Fruit fly (Drosophila melanogaster) whole organism, embryonic: ENCODE results near the gene Gclm.

ENCODE experiments used
- Atf-2 ChIP-seq: fragments of 200-800 bp; sonication (Bioruptor generic); optimal IDR thresholded peaks from 2 replicates; lab custom pipeline; 2016; ENCODE audit warnings: missing biosample characterization, missing genetic modification characterization
- CG10462 ChIP-seq: fragments of 200-800 bp; sonication (Bioruptor generic); optimal IDR thresholded peaks from 2 replicates; lab custom pipeline; 2016; ENCODE audit warnings: missing biosample characterization, missing genetic modification characterization
- CG12104 ChIP-seq: fragments of 200-800 bp; sonication (Bioruptor generic); optimal IDR thresholded peaks from 3 replicates; lab custom pipeline; 2016; ENCODE audit warnings: missing biosample characterization, missing genetic modification characterization
- CG12236 ChIP-seq: fragments of 200-800 bp; sonication (Bioruptor generic); optimal IDR thresholded peaks from 2 replicates; lab custom pipeline; 2016; ENCODE audit warnings: missing biosample characterization, missing genetic modification characterization
- CG12769 ChIP-seq: fragments of 200-800 bp; sonication (Bioruptor generic); optimal IDR thresholded peaks from 2 replicates; lab custom pipeline; 2019; ENCODE audit warnings: missing biosample characterization, mild to moderate bottlenecking, missing genetic modification characterization, moderate library complexity
- CG14441 ChIP-seq: fragments of 200-800 bp; sonication (Bioruptor generic); IDR thresholded peaks from 2 replicates; pipeline ENCODE4 v1.3.6; 2022; ENCODE audit warnings: missing biosample characterization, missing genetic modification characterization
- CG14710 ChIP-seq: fragments of 200-800 bp; sonication (Bioruptor generic); optimal IDR thresholded peaks from 3 replicates; lab custom pipeline; 2019; ENCODE audit warnings: missing biosample characterization, mild to moderate bottlenecking, missing genetic modification characterization, moderate library complexity
- CG18476 ChIP-seq: fragments of 200-800 bp; sonication (Bioruptor generic); optimal IDR thresholded peaks from 2 replicates; lab custom pipeline; 2016; ENCODE audit warnings: missing biosample characterization, mild to moderate bottlenecking, missing genetic modification characterization
- CG18764 ChIP-seq: fragments of 200-800 bp; sonication (Bioruptor generic); optimal IDR thresholded peaks from 3 replicates; lab custom pipeline; 2016; ENCODE audit warnings: missing biosample characterization, missing genetic modification characterization
- CG2129 ChIP-seq: fragments of 200-800 bp; sonication (Bioruptor generic); IDR thresholded peaks from 2 replicates; pipeline ENCODE4 v1.3.6; 2022; ENCODE audit warnings: missing biosample characterization, missing genetic modification characterization; ENCODE audit not compliant: partially characterized antibody
- CG2875 ChIP-seq: fragments of 200-800 bp; sonication (Bioruptor generic); optimal IDR thresholded peaks from 2 replicates; lab custom pipeline; 2017; ENCODE audit warnings: missing biosample characterization, mild to moderate bottlenecking, missing genetic modification characterization, missing genetic modification reagents
- CG31365 ChIP-seq: fragments of 200-800 bp; sonication (Bioruptor generic); optimal IDR thresholded peaks from 2 replicates; lab custom pipeline; 2018; ENCODE audit warnings: missing biosample characterization, mild to moderate bottlenecking, missing genetic modification characterization
- CG3163 ChIP-seq: fragments of 200-800 bp; sonication (Bioruptor generic); optimal IDR thresholded peaks from 3 replicates; lab custom pipeline; 2016; ENCODE audit warnings: missing biosample characterization, missing genetic modification characterization
- CG32772 ChIP-seq: fragments of 200-800 bp; sonication (Bioruptor generic); IDR thresholded peaks from 2 replicates; pipeline ENCODE4 v1.3.6; 2022; ENCODE audit warnings: missing biosample characterization, missing genetic modification characterization
- CG33557 ChIP-seq: fragments of 200-800 bp; sonication (Bioruptor generic); optimal IDR thresholded peaks from 2 replicates; lab custom pipeline; 2019; ENCODE audit warnings: missing biosample characterization, mild to moderate bottlenecking, missing genetic modification characterization, moderate library complexity
- CG4282 ChIP-seq: fragments of 200-800 bp; sonication (Bioruptor generic); optimal IDR thresholded peaks from 2 replicates; lab custom pipeline; 2016; ENCODE audit warnings: missing biosample characterization, missing genetic modification characterization
- CG4617 ChIP-seq: fragments of 200-800 bp; sonication (Bioruptor generic); optimal IDR thresholded peaks from 3 replicates; lab custom pipeline; 2016; ENCODE audit warnings: missing biosample characterization, missing genetic modification characterization, borderline replicate concordance
- CG5180 ChIP-seq: fragments of 200-800 bp; sonication (Bioruptor generic); optimal IDR thresholded peaks from 3 replicates; lab custom pipeline; 2017; ENCODE audit warnings: missing biosample characterization, missing genetic modification characterization, mild to moderate bottlenecking, moderate library complexity, missing genetic modification reagents
- CG6272 ChIP-seq: fragments of 200-800 bp; sonication (Bioruptor generic); IDR thresholded peaks from 2 replicates; pipeline ENCODE4 v1.3.6; 2022; ENCODE audit warnings: missing biosample characterization, missing genetic modification characterization
- CG7372 ChIP-seq: fragments of 200-800 bp; sonication (Bioruptor generic); IDR thresholded peaks from 2 replicates; pipeline ENCODE4 v1.3.6; 2022; ENCODE audit warnings: missing biosample characterization, missing genetic modification characterization
- CG8478 ChIP-seq: fragments of >200 bp; optimal IDR thresholded peaks from 2 replicates; lab custom pipeline; 2018
- CG8944 ChIP-seq: fragments of 200-800 bp; sonication (Bioruptor generic); optimal IDR thresholded peaks from 3 replicates; lab custom pipeline; 2016; ENCODE audit warnings: missing biosample characterization, missing genetic modification characterization
- CG9609 ChIP-seq: fragments of 200-800 bp; sonication (Bioruptor generic); optimal IDR thresholded peaks from 3 replicates; lab custom pipeline; 2016; ENCODE audit warnings: missing biosample characterization, missing genetic modification characterization
- Dek ChIP-seq: fragments of 200-800 bp; sonication (Bioruptor generic); optimal IDR thresholded peaks from 3 replicates; lab custom pipeline; 2019; ENCODE audit warnings: missing biosample characterization, mild to moderate bottlenecking, missing genetic modification characterization, moderate library complexity
- Drgx ChIP-seq: fragments of 200-800 bp; sonication (Bioruptor generic); IDR thresholded peaks from 2 replicates; pipeline ENCODE4 v1.3.6; 2022; ENCODE audit warnings: missing biosample characterization, missing genetic modification characterization
- Fer1 ChIP-seq: fragments of 200-800 bp; sonication (Bioruptor generic); optimal IDR thresholded peaks from 2 replicates; lab custom pipeline; 2017; ENCODE audit warnings: missing biosample characterization, mild to moderate bottlenecking, missing genetic modification characterization
- Fer2 ChIP-seq: fragments of 200-800 bp; sonication (Bioruptor generic); optimal IDR thresholded peaks from 2 replicates; lab custom pipeline; 2018; ENCODE audit warnings: missing biosample characterization, mild to moderate bottlenecking, missing genetic modification characterization, moderate library complexity
- Gsc ChIP-seq: fragments of 200-800 bp; sonication (Bioruptor generic); IDR thresholded peaks from 2 replicates; pipeline ENCODE4 v1.3.6; 2022; ENCODE audit warnings: missing biosample characterization, missing genetic modification characterization
- NC2β ChIP-seq: fragments of 200-800 bp; sonication (Bioruptor generic); optimal IDR thresholded peaks from 2 replicates; lab custom pipeline; 2016; ENCODE audit warnings: missing biosample characterization, missing genetic modification characterization
- Rfx ChIP-seq: fragments of 200-800 bp; sonication (Bioruptor generic); IDR thresholded peaks from 2 replicates; pipeline ENCODE4 v1.3.6; 2022; ENCODE audit warnings: missing biosample characterization, missing genetic modification characterization
- Rx ChIP-seq: fragments of 200-800 bp; sonication (Bioruptor generic); IDR thresholded peaks from 2 replicates; pipeline ENCODE4 v1.3.6; 2022; ENCODE audit warnings: missing biosample characterization, missing genetic modification characterization
- Side ChIP-seq: fragments of 200-800 bp; sonication (Bioruptor generic); optimal IDR thresholded peaks from 2 replicates; lab custom pipeline; 2016; ENCODE audit warnings: missing biosample characterization, missing genetic modification characterization
- Ssrp ChIP-seq: fragments of 200-800 bp; sonication (Bioruptor generic); optimal IDR thresholded peaks from 2 replicates; lab custom pipeline; 2018; ENCODE audit warnings: missing biosample characterization, mild to moderate bottlenecking, missing genetic modification characterization, moderate library complexity
- Xbp1 ChIP-seq: fragments of 200-800 bp; sonication (Bioruptor generic); optimal IDR thresholded peaks from 3 replicates; lab custom pipeline; 2016; ENCODE audit warnings: missing biosample characterization, mild to moderate bottlenecking, missing genetic modification characterization
- caup ChIP-seq: fragments of 200-800 bp; sonication (Bioruptor generic); optimal IDR thresholded peaks from 3 replicates; lab custom pipeline; 2017; ENCODE audit warnings: missing biosample characterization, mild to moderate bottlenecking, missing genetic modification characterization, moderate library complexity; ENCODE audit not compliant: severe bottlenecking
- chinmo ChIP-seq: fragments of 200-800 bp; sonication (Bioruptor generic); IDR thresholded peaks from 4 replicates; pipeline ENCODE4 v1.3.6; 2022; ENCODE audit warnings: missing biosample characterization, missing genetic modification characterization; ENCODE audit not compliant: partially characterized antibody
- crol ChIP-seq: fragments of 200-800 bp; sonication (Bioruptor generic); IDR thresholded peaks from 2 replicates; pipeline ENCODE4 v1.3.6; 2022; ENCODE audit warnings: missing biosample characterization, missing genetic modification characterization
- cwo ChIP-seq: fragments of 200-800 bp; sonication (Bioruptor generic); optimal IDR thresholded peaks from 3 replicates; lab custom pipeline; 2017; ENCODE audit warnings: missing biosample characterization, missing genetic modification characterization, mild to moderate bottlenecking, moderate library complexity, missing genetic modification reagents
- dan ChIP-seq: fragments of 200-800 bp; sonication (Bioruptor generic); IDR thresholded peaks from 2 replicates; pipeline ENCODE4 v1.3.6; 2022; ENCODE audit warnings: missing biosample characterization, missing genetic modification characterization
- fd3F ChIP-seq: fragments of 200-800 bp; sonication (Bioruptor generic); optimal IDR thresholded peaks from 2 replicates; lab custom pipeline; 2018; ENCODE audit warnings: missing biosample characterization, mild to moderate bottlenecking, missing genetic modification characterization, moderate library complexity
- gem ChIP-seq: fragments of 200-800 bp; sonication (Bioruptor generic); optimal IDR thresholded peaks from 2 replicates; lab custom pipeline; 2019; ENCODE audit warnings: missing biosample characterization, mild to moderate bottlenecking, missing genetic modification characterization, moderate library complexity
- sc ChIP-seq, 3 experiments: fragments of >200 bp in 2 of 3; fragments of 200-800 bp in 1 of 3; sonication (Bioruptor generic) in 1 of 3; optimal IDR thresholded peaks; 2 replicates in 2 of 3; 3 replicates in 1 of 3; lab custom pipeline; 2017; ENCODE audit warnings: mild to moderate bottlenecking in 1 of 3, missing biosample characterization in 1 of 3, missing genetic modification characterization in 1 of 3, missing genetic modification reagents in 1 of 3
- sim ChIP-seq: fragments of 200-800 bp; sonication (Bioruptor generic); IDR thresholded peaks from 2 replicates; pipeline ENCODE4 v1.3.6; 2022; ENCODE audit warnings: missing biosample characterization, missing genetic modification characterization
- sima ChIP-seq: fragments of 200-800 bp; sonication (Bioruptor generic); optimal IDR thresholded peaks from 2 replicates; lab custom pipeline; 2016; ENCODE audit warnings: missing biosample characterization, missing genetic modification characterization
- sob ChIP-seq: fragments of 200-800 bp; sonication (Bioruptor generic); IDR thresholded peaks from 2 replicates; pipeline ENCODE4 v1.3.6; 2022; ENCODE audit warnings: missing biosample characterization, missing genetic modification characterization
- stc ChIP-seq: fragments of 200-800 bp; sonication (Bioruptor generic); IDR thresholded peaks from 2 replicates; pipeline ENCODE4 v1.3.6; 2022; ENCODE audit warnings: missing biosample characterization, missing genetic modification characterization
- stwl ChIP-seq: fragments of 200-800 bp; sonication (Bioruptor generic); optimal IDR thresholded peaks from 3 replicates; lab custom pipeline; 2018; ENCODE audit warnings: missing biosample characterization, mild to moderate bottlenecking, missing genetic modification characterization, moderate library complexity
- twi ChIP-seq: fragments of 200-800 bp; optimal IDR thresholded peaks from 2 replicates; lab custom pipeline; 2019; ENCODE audit warnings: missing biosample characterization, mild to moderate bottlenecking, missing genetic modification characterization, moderate library complexity
- yki ChIP-seq: fragments of >200 bp; optimal IDR thresholded peaks from 3 replicates; lab custom pipeline; 2018

The Gclm gene

DNA sequence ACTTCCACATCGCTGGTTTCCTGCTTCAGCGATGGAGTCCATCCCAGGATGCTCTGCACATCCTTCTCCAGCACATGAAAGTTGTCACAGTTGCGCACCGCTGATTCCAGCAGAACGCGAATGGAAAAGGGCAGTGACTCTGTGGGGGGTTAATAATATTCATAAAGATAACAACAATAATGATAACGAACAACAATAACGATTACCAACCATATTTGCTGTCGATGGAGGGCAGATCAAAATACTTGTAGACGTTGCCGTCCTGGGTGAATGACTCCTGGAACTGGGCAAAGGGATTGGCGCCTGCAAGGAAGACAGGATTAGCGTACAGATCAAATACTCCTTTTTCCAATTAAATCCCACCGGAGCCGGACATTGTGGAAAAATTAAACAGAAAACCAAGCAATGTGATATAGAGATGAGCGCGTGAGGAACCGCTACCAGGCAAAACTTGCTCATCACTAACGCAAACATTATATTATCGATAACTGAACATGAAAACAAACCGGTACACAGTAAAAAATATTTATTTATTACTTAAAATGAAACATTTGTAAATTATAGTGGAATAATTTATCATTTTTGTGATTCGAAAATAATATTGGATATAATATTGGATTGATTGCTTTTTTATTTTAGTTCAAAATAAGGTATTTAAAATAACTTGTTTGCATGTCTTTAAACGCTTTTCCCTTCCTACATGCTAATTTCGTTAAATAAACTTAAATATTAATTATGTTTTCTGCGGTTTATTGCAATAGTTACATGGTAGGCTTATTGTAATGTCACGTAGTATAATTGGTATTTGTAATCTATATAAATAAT, 38.1 kb upstream of the Gclm start, which contains the start of gene Irp-1A (continued):
- peak; percentile 86 for TF ChIP-seq Rfx (GFP tag; lab: Robert Waterston, UW)
- no peak for TF ChIP-seq crol (GFP tag; lab: Robert Waterston, UW)
- TF ChIP-seq CG12104 (GFP tag; lab: Kevin White, UChicago) = peak; percentile 40
- peak; percentile 18 for TF ChIP-seq CG18476 (GFP tag; lab: Kevin White, UChicago)
- TF ChIP-seq cwo (GFP tag; lab: Kevin White, UChicago) = peak; percentile 60
- no peak for TF ChIP-seq sc (optimal IDR thresholded peaks at IDR 0.05; lab: Kevin White, UChicago)
- TF ChIP-seq sc (GFP tag; optimal IDR thresholded peaks at IDR 0.05; lab: Kevin White, UChicago) = no peak
- TF ChIP-seq Drgx (GFP tag; lab: Robert Waterston, UW) = peak; percentile 68
- peak; percentile 64 for TF ChIP-seq CG18764 (GFP tag; lab: Kevin White, UChicago)
- TF ChIP-seq twi (tag; lab: Kevin White, UChicago) = peak; percentile 44
- TF ChIP-seq Rx (GFP tag; lab: Robert Waterston, UW) = no peak
- TF ChIP-seq dan (GFP tag; lab: Robert Waterston, UW) = no peak
- peak; percentile 76 for TF ChIP-seq CG4617
- no peak for TF ChIP-seq CG12236 (GFP tag; lab: Kevin White, UChicago)
- TF ChIP-seq CG10462 (GFP tag; lab: Kevin White, UChicago) = peak; percentile 31
- peak; percentile 62 for TF ChIP-seq caup
- TF ChIP-seq Ssrp = peak; percentile 66
- TF ChIP-seq CG31365 (tag; lab: Kevin White, UChicago) = no peak
- TF ChIP-seq fd3F (GFP tag; lab: Kevin White, UChicago) = peak; percentile 53
- peak; percentile 64 for TF ChIP-seq CG14441 (GFP tag; lab: Robert Waterston, UW)
- peak; percentile 78 for TF ChIP-seq stc (GFP tag; lab: Robert Waterston, UW)
- TF ChIP-seq chinmo (GFP tag; lab: Robert Waterston, UW) = peak; percentile 89; the same call in 3 of the 4 replicates
- TF ChIP-seq Side (GFP tag; lab: Kevin White, UChicago) = no peak
- TF ChIP-seq Fer1 (GFP tag; lab: Kevin White, UChicago) = peak; percentile 76
- peak; percentile 90 for TF ChIP-seq gem
- TF ChIP-seq Xbp1 (GFP tag; lab: Kevin White, UChicago) = peak; percentile 75
- TF ChIP-seq stwl (tag; lab: Kevin White, UChicago) = peak; percentile 34
- peak; percentile 80 for TF ChIP-seq Dek (tag; lab: Kevin White, UChicago)
- TF ChIP-seq sim (GFP tag; lab: Robert Waterston, UW) = peak; percentile 8; the same call in 1 of the 2 replicates
- TF ChIP-seq CG2129 (GFP tag; lab: Robert Waterston, UW) = peak; percentile 71
- no peak for TF ChIP-seq CG3163 (GFP tag; lab: Kevin White, UChicago)
- TF ChIP-seq CG9609 (GFP tag; lab: Kevin White, UChicago) = peak; percentile 23
- TF ChIP-seq yki = no peak
- TF ChIP-seq CG32772 = peak; percentile 64
- no peak for TF ChIP-seq CG8478 (lab: Kevin White, UChicago)
- peak; percentile 66 for TF ChIP-seq CG33557
- TF ChIP-seq Gsc (GFP tag; lab: Robert Waterston, UW) = no peak
- TF ChIP-seq CG14710 (tag; lab: Kevin White, UChicago) = peak; percentile 81
- TF ChIP-seq CG2875 (GFP tag; lab: Kevin White, UChicago) = peak; percentile 44
- no peak for TF ChIP-seq sima (GFP tag; lab: Kevin White, UChicago)
- TF ChIP-seq CG6272 (GFP tag; lab: Robert Waterston, UW) = peak; percentile 61
- TF ChIP-seq NC2β (GFP tag; lab: Kevin White, UChicago) = no peak
- TF ChIP-seq Fer2 (tag; lab: Kevin White, UChicago) = peak; percentile 37
- peak; percentile 87 for TF ChIP-seq sob (GFP tag; lab: Robert Waterston, UW)
- peak; percentile 57; the same call in 1 of the 2 replicates for TF ChIP-seq CG7372
- TF ChIP-seq CG5180 (GFP tag; lab: Kevin White, UChicago) = peak; percentile 33
- TF ChIP-seq Atf-2 = no peak
- no peak for TF ChIP-seq CG4282 (GFP tag; lab: Kevin White, UChicago)
- TF ChIP-seq CG8944 (GFP tag; lab: Kevin White, UChicago) = no peak
- TF ChIP-seq CG12769 (tag; lab: Kevin White, UChicago) = no peak
